Fruit fly (Drosophila melanogaster) whole organism, embryonic: ENCODE results near the gene CG4133.

Experiments used
- Atf3 ChIP-seq: fragments of 200-800 bp; sonication (Bioruptor generic); optimal IDR thresholded peaks from 3 replicates; lab custom pipeline; 2016; ENCODE audit warnings: missing biosample characterization, missing genetic modification characterization
- Atf6 ChIP-seq: fragments of 200-800 bp; sonication (Bioruptor generic); IDR thresholded peaks from 2 replicates; pipeline ENCODE4 v1.3.6; 2022; ENCODE audit warnings: missing biosample characterization, missing genetic modification characterization
- B-H2 ChIP-seq: fragments of 200-800 bp; sonication (Bioruptor generic); optimal IDR thresholded peaks from 2 replicates; lab custom pipeline; 2018; ENCODE audit warnings: missing biosample characterization, mild to moderate bottlenecking, missing genetic modification characterization
- CG10366 ChIP-seq: fragments of 200-800 bp; sonication (Bioruptor generic); IDR thresholded peaks from 2 replicates; pipeline ENCODE4 v1.3.6; 2022; ENCODE audit warnings: missing biosample characterization, missing genetic modification characterization
- CG10959 ChIP-seq: fragments of 200-800 bp; sonication (Bioruptor generic); IDR thresholded peaks from 2 replicates; pipeline ENCODE4 v1.3.6; 2022; ENCODE audit warnings: missing biosample characterization, missing genetic modification characterization
- CG14710 ChIP-seq: fragments of 200-800 bp; sonication (Bioruptor generic); optimal IDR thresholded peaks from 3 replicates; lab custom pipeline; 2019; ENCODE audit warnings: missing biosample characterization, mild to moderate bottlenecking, missing genetic modification characterization, moderate library complexity
- CG16815 ChIP-seq: fragments of 200-800 bp; sonication (Bioruptor generic); optimal IDR thresholded peaks from 3 replicates; lab custom pipeline; 2017; ENCODE audit warnings: missing biosample characterization, mild to moderate bottlenecking, missing genetic modification characterization
- CG17612 ChIP-seq: fragments of 200-800 bp; sonication (Bioruptor generic); IDR thresholded peaks from 2 replicates; pipeline ENCODE4 v1.3.6; 2022; ENCODE audit warnings: missing biosample characterization, missing genetic modification characterization
- CG18764 ChIP-seq: fragments of 200-800 bp; sonication (Bioruptor generic); optimal IDR thresholded peaks from 3 replicates; lab custom pipeline; 2016; ENCODE audit warnings: missing biosample characterization, missing genetic modification characterization
- CG2116 ChIP-seq: fragments of 200-800 bp; sonication (Bioruptor generic); optimal IDR thresholded peaks from 3 replicates; lab custom pipeline; 2018; ENCODE audit warnings: missing biosample characterization, mild to moderate bottlenecking, missing genetic modification characterization
- CG2678 ChIP-seq: fragments of 200-800 bp; sonication (Bioruptor generic); optimal IDR thresholded peaks from 3 replicates; lab custom pipeline; 2019; ENCODE audit warnings: missing biosample characterization, mild to moderate bottlenecking, missing genetic modification characterization, moderate library complexity
- CG2712 ChIP-seq: fragments of 200-800 bp; optimal IDR thresholded peaks from 3 replicates; lab custom pipeline; 2019; ENCODE audit warnings: missing biosample characterization, mild to moderate bottlenecking, missing genetic modification characterization, moderate library complexity
- CG7271 ChIP-seq: fragments of 200-800 bp; sonication (Bioruptor generic); optimal IDR thresholded peaks from 2 replicates; lab custom pipeline; 2018; ENCODE audit warnings: missing biosample characterization, mild to moderate bottlenecking, missing genetic modification characterization, moderate library complexity
- CG7963 ChIP-seq: fragments of 200-800 bp; sonication (Bioruptor generic); IDR thresholded peaks from 3 replicates; pipeline ENCODE4 v1.3.6; 2022; ENCODE audit warnings: missing biosample characterization, missing genetic modification characterization; ENCODE audit not compliant: partially characterized antibody
- CG8089 ChIP-seq: fragments of 200-800 bp; sonication (Bioruptor generic); optimal IDR thresholded peaks from 3 replicates; lab custom pipeline; 2016; ENCODE audit warnings: missing biosample characterization, missing genetic modification characterization
- Camta ChIP-seq: fragments of 200-800 bp; sonication (Bioruptor generic); optimal IDR thresholded peaks from 2 replicates; lab custom pipeline; 2016; ENCODE audit warnings: missing biosample characterization, missing genetic modification characterization
- Deaf1 ChIP-seq: fragments of 200-800 bp; optimal IDR thresholded peaks from 3 replicates; lab custom pipeline; 2019; ENCODE audit warnings: missing biosample characterization, mild to moderate bottlenecking, missing genetic modification characterization, moderate library complexity
- Dip2 ChIP-seq: fragments of 200-800 bp; sonication (Bioruptor generic); IDR thresholded peaks from 2 replicates; pipeline ENCODE4 v1.3.6; 2022; ENCODE audit warnings: missing biosample characterization, missing genetic modification characterization
- ERR ChIP-seq: fragments of 200-800 bp; sonication (Bioruptor generic); optimal IDR thresholded peaks from 2 replicates; lab custom pipeline; 2016; ENCODE audit warnings: missing biosample characterization, missing genetic modification characterization
- Eip74EF ChIP-seq, 2 experiments: fragments of 200-800 bp in 1 of 2; fragments of >200 bp in 1 of 2; sonication (Bioruptor generic) in 1 of 2; optimal IDR thresholded peaks; 2 replicates each; lab custom pipeline; 2017 to 2019; ENCODE audit warnings: missing biosample characterization in 2 of 2, missing genetic modification characterization in 2 of 2, mild to moderate bottlenecking in 1 of 2, moderate library complexity in 1 of 2
- Gsc ChIP-seq: fragments of 200-800 bp; sonication (Bioruptor generic); IDR thresholded peaks from 2 replicates; pipeline ENCODE4 v1.3.6; 2022; ENCODE audit warnings: missing biosample characterization, missing genetic modification characterization
- H2.0 ChIP-seq: fragments of 200-800 bp; sonication (Bioruptor generic); IDR thresholded peaks from 2 replicates; pipeline ENCODE4 v1.3.6; 2022; ENCODE audit warnings: missing biosample characterization, missing genetic modification characterization
- Hey ChIP-seq: fragments of 200-800 bp; sonication (Bioruptor generic); optimal IDR thresholded peaks from 3 replicates; lab custom pipeline; 2018; ENCODE audit warnings: missing biosample characterization, mild to moderate bottlenecking, missing genetic modification characterization
- Lhr ChIP-seq: fragments of 200-800 bp; sonication (Bioruptor generic); optimal IDR thresholded peaks from 3 replicates; lab custom pipeline; 2017; ENCODE audit warnings: mild to moderate bottlenecking, missing biosample characterization, missing genetic modification reagents, missing genetic modification characterization
- Lim3 ChIP-seq: fragments of 200-800 bp; sonication (Bioruptor generic); IDR thresholded peaks from 2 replicates; pipeline ENCODE4 v1.3.6; 2022; ENCODE audit warnings: missing biosample characterization, missing genetic modification characterization
- Lpt ChIP-seq: fragments of >200 bp; optimal IDR thresholded peaks from 2 replicates; lab custom pipeline; 2018; ENCODE audit warnings: missing biosample characterization, missing genetic modification characterization
- NFAT ChIP-seq: fragments of 200-800 bp; sonication (Bioruptor generic); IDR thresholded peaks from 2 replicates; pipeline ENCODE4 v1.3.6; 2022; ENCODE audit warnings: missing biosample characterization, missing genetic modification characterization
- Opbp ChIP-seq: fragments of 200-800 bp; sonication (Bioruptor generic); IDR thresholded peaks from 3 replicates; pipeline ENCODE4 v1.3.6; 2022; ENCODE audit warnings: missing biosample characterization, missing genetic modification characterization; ENCODE audit not compliant: partially characterized antibody
- TFAM ChIP-seq: fragments of 200-800 bp; sonication (Bioruptor generic); optimal IDR thresholded peaks from 2 replicates; lab custom pipeline; 2017; ENCODE audit warnings: missing biosample characterization, missing genetic modification characterization, inconsistent platforms
- Vsx1 ChIP-seq: fragments of 200-800 bp; sonication (Bioruptor generic); optimal IDR thresholded peaks from 2 replicates; lab custom pipeline; 2017; ENCODE audit warnings: missing biosample characterization, mild to moderate bottlenecking, missing genetic modification characterization, missing genetic modification reagents
- ase ChIP-seq: fragments of 200-800 bp; sonication (Bioruptor generic); IDR thresholded peaks from 3 replicates; pipeline ENCODE4 v1.3.6; 2022; ENCODE audit warnings: missing biosample characterization, missing genetic modification characterization
- bab2 ChIP-seq: fragments of 200-800 bp; sonication (Bioruptor generic); optimal IDR thresholded peaks from 2 replicates; lab custom pipeline; 2016; ENCODE audit warnings: missing biosample characterization, missing genetic modification characterization
- bbx ChIP-seq: fragments of 200-800 bp; sonication (Bioruptor generic); IDR thresholded peaks from 2 replicates; pipeline ENCODE4 v1.3.6; 2022; ENCODE audit warnings: missing biosample characterization, missing genetic modification characterization; ENCODE audit not compliant: partially characterized antibody
- fu2 ChIP-seq: fragments of 200-800 bp; sonication (Bioruptor generic); optimal IDR thresholded peaks from 2 replicates; lab custom pipeline; 2016; ENCODE audit warnings: missing biosample characterization, missing genetic modification characterization
- gem ChIP-seq: fragments of 200-800 bp; sonication (Bioruptor generic); optimal IDR thresholded peaks from 2 replicates; lab custom pipeline; 2019; ENCODE audit warnings: missing biosample characterization, mild to moderate bottlenecking, missing genetic modification characterization, moderate library complexity
- h ChIP-seq: fragments of >200 bp; optimal IDR thresholded peaks from 2 replicates; lab custom pipeline; 2017
- hb ChIP-seq: fragments of 200-800 bp; sonication (Bioruptor generic); IDR thresholded peaks from 3 replicates; pipeline ENCODE4 v1.3.6; 2022; ENCODE audit warnings: missing biosample characterization, missing genetic modification characterization; ENCODE audit not compliant: partially characterized antibody
- her ChIP-seq: fragments of 200-800 bp; sonication (Bioruptor generic); optimal IDR thresholded peaks from 2 replicates; lab custom pipeline; 2016; ENCODE audit warnings: missing biosample characterization, missing genetic modification characterization
- insv ChIP-seq, 2 experiments: fragments of 200-800 bp; sonication (Bioruptor generic); optimal IDR thresholded peaks; 3 replicates each; lab custom pipeline; 2016 to 2018; ENCODE audit warnings: missing biosample characterization in 2 of 2, missing genetic modification characterization in 2 of 2
- lilli ChIP-seq: fragments of 200-800 bp; sonication (Bioruptor generic); optimal IDR thresholded peaks from 3 replicates; lab custom pipeline; 2016; ENCODE audit warnings: missing biosample characterization, missing genetic modification characterization
- lola ChIP-seq, 3 experiments: fragments of >200 bp in 2 of 3; fragments of 200-800 bp in 1 of 3; sonication (Bioruptor generic) in 1 of 3; optimal IDR thresholded peaks; 2 replicates each; lab custom pipeline; 2017 to 2019; ENCODE audit warnings: missing biosample characterization in 3 of 3, missing genetic modification characterization in 3 of 3, mild to moderate bottlenecking in 1 of 3, moderate library complexity in 1 of 3
- pfk ChIP-seq: fragments of 200-800 bp; sonication (Bioruptor generic); optimal IDR thresholded peaks from 2 replicates; lab custom pipeline; 2018; ENCODE audit warnings: missing biosample characterization, mild to moderate bottlenecking, missing genetic modification characterization, moderate library complexity
- ro ChIP-seq: fragments of 200-800 bp; sonication (Bioruptor generic); IDR thresholded peaks from 2 replicates; pipeline ENCODE4 v1.3.6; 2022; ENCODE audit warnings: missing biosample characterization, missing genetic modification characterization
- scrt ChIP-seq: fragments of 200-800 bp; sonication (Bioruptor generic); optimal IDR thresholded peaks from 2 replicates; lab custom pipeline; 2018; ENCODE audit warnings: missing biosample characterization, mild to moderate bottlenecking, missing genetic modification characterization, moderate library complexity
- seq ChIP-seq: fragments of 200-800 bp; sonication (Bioruptor generic); IDR thresholded peaks from 2 replicates; pipeline ENCODE4 v1.3.6; 2022; ENCODE audit warnings: missing biosample characterization, missing genetic modification characterization
- slbo ChIP-seq: fragments of 200-800 bp; sonication (Bioruptor generic); IDR thresholded peaks from 2 replicates; pipeline ENCODE4 v1.3.6; 2022; ENCODE audit warnings: missing biosample characterization, missing genetic modification characterization
- slp2 ChIP-seq: fragments of 200-800 bp; sonication (Bioruptor generic); optimal IDR thresholded peaks from 2 replicates; lab custom pipeline; 2016; ENCODE audit warnings: missing biosample characterization, missing genetic modification characterization
- sob ChIP-seq: fragments of 200-800 bp; sonication (Bioruptor generic); IDR thresholded peaks from 2 replicates; pipeline ENCODE4 v1.3.6; 2022; ENCODE audit warnings: missing biosample characterization, missing genetic modification characterization
- tx ChIP-seq: fragments of 200-800 bp; sonication (Bioruptor generic); optimal IDR thresholded peaks from 2 replicates; lab custom pipeline; 2016; ENCODE audit warnings: missing biosample characterization, missing genetic modification characterization
- wor ChIP-seq: fragments of 200-800 bp; sonication (Bioruptor generic); IDR thresholded peaks from 2 replicates; pipeline ENCODE4 v1.3.6; 2022; ENCODE audit warnings: missing biosample characterization, missing genetic modification characterization

Gene CG4133

dm6 chr2L:470336-470934, 15.1 kb downstream of the CG4133 start (continued):
- TF ChIP-seq CG8089 (GFP tag; lab: Kevin White, UChicago) (peak; percentile 82), insv (GFP tag; optimal IDR thresholded peaks at IDR 0.05; lab: Kevin White, UChicago) (no peak), Lpt (no peak), Opbp (GFP tag; lab: Robert Waterston, UW) (no peak), CG2712 (tag; lab: Kevin White, UChicago) (peak; percentile 72), Hey (tag; lab: Kevin White, UChicago) (no peak), scrt (GFP tag; lab: Kevin White, UChicago) (peak; percentile 75), her (peak; percentile 78), Lim3 (0 out of 2 replicates have a peak, but pooled peaks have one; percentile 11), ERR (GFP tag; lab: Kevin White, UChicago) (peak; percentile 61), CG10959 (GFP tag; lab: Robert Waterston, UW) (0 out of 2 replicates have a peak, but pooled peaks have one; percentile 7), CG7271 (tag; lab: Kevin White, UChicago) (no peak), lola (GFP tag; optimal IDR thresholded peaks at IDR 0.05; lab: Kevin White, UChicago) (no peak), Atf6 (GFP tag; lab: Robert Waterston, UW) (peak; percentile 82), Eip74EF (GFP tag; optimal IDR thresholded peaks at IDR 0.05; lab: Kevin White, UChicago) (peak in 1 of 2 experiments; percentile 43), CG16815 (GFP tag; lab: Kevin White, UChicago) (peak; percentile 57), CG2116 (peak; percentile 40), CG14710 (tag; lab: Kevin White, UChicago) (peak; percentile 40), CG7963 (GFP tag; lab: Robert Waterston, UW) (no peak), B-H2 (peak; percentile 2), ro (0 out of 2 replicates have a peak, but pooled peaks have one; percentile 22), Vsx1 (GFP tag; lab: Kevin White, UChicago) (peak; percentile 54), hb (GFP tag; lab: Robert Waterston, UW) (no peak), gem (tag; lab: Kevin White, UChicago) (peak; percentile 90), slp2 (GFP tag; lab: Kevin White, UChicago) (peak; percentile 84), Dip2 (no peak), fu2 (GFP tag; lab: Kevin White, UChicago) (peak; percentile 82), TFAM (GFP tag; lab: Kevin White, UChicago) (peak; percentile 38), wor (GFP tag; lab: Robert Waterston, UW) (peak; percentile 54; the same call in 1 of the 2 replicates), h (lab: Kevin White, UChicago) (no peak), slbo (peak; percentile 82), pfk (GFP tag; lab: Kevin White, UChicago) (no peak), bbx (GFP tag; lab: Robert Waterston, UW) (no peak), CG17612 (peak; percentile 52; the same call in 1 of the 2 replicates), CG18764 (GFP tag; lab: Kevin White, UChicago) (peak; percentile 63), Camta (peak; percentile 79), lilli (GFP tag; lab: Kevin White, UChicago) (peak; percentile 87), H2.0 (peak; percentile 72), sob (peak; percentile 81), NFAT (GFP tag; lab: Robert Waterston, UW) (no peak), ase (peak; percentile 78), Lhr (GFP tag; lab: Kevin White, UChicago) (no peak), Atf3 (GFP tag; lab: Kevin White, UChicago) (peak; percentile 78), bab2 (GFP tag; lab: Kevin White, UChicago) (peak; percentile 72), seq (GFP tag; lab: Robert Waterston, UW) (peak; percentile 79), CG2678 (tag; lab: Kevin White, UChicago) (peak; percentile 86), tx (GFP tag; lab: Kevin White, UChicago) (peak; percentile 71), CG10366 (GFP tag; lab: Robert Waterston, UW) (peak; percentile 64), Gsc (GFP tag; lab: Robert Waterston, UW) (peak; percentile 8; the same call in 1 of the 2 replicates), Deaf1 (tag; lab: Kevin White, UChicago) (no peak)
